Worm (Caenorhabditis elegans) whole organism, L2 larva: ENCODE measurements around the gene zmp-1.

ENCODE experiments used
- ama-1 ChIP-seq: fragments of 150-350 bp; optimal IDR thresholded peaks from 2 replicates; lab custom pipeline; 2018; ENCODE audit warnings: inconsistent platforms
- ceh-82 ChIP-seq: fragments of 150-350 bp; optimal IDR thresholded peaks from 2 replicates; lab custom pipeline; 2014; ENCODE audit warnings: missing biosample characterization, missing genetic modification characterization
- elt-3 ChIP-seq: sonication (generic microtip); optimal IDR thresholded peaks from 2 replicates; lab custom pipeline; 2017; ENCODE audit warnings: missing biosample characterization, missing genetic modification characterization
- unc-62 ChIP-seq: fragments of 150-350 bp; optimal IDR thresholded peaks from 2 replicates; lab custom pipeline; 2014; ENCODE audit warnings: missing biosample characterization, missing genetic modification reagents, missing genetic modification characterization
- ztf-4 ChIP-seq: fragments of 150-350 bp; optimal IDR thresholded peaks from 2 replicates; lab custom pipeline; 2014; ENCODE audit warnings: missing biosample characterization, missing genetic modification characterization

DNA sequence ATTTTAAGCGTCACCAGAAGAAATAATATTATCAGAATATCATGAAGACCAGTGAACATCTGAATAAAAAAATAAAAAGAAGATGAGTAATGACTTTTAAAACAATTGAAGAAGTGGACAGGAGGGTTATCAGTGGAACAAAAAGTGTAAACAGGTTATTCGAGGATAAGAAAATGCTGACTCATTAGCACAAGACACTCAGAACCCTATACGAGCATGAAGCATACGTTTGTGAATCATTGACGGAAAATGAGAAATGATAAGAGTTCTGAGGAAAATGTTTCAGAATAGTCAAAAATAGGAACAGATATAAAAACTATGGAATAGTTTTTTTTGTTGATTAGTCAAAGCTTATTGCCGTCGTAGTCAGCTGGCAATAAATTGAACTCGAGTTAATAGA, at the start of gene zmp-1:
- no peak for TF ChIP-seq ztf-4 (tag; lab: Kevin White, UChicago)
- no peak for TF ChIP-seq ceh-82 (tag; lab: Kevin White, UChicago)
- no peak for TF ChIP-seq ama-1 (lab: Kevin White, UChicago)
- no peak for TF ChIP-seq elt-3 (tag; lab: Kevin White, UChicago)
- TF ChIP-seq unc-62 (GFP tag; lab: Kevin White, UChicago) = no peak
